Worm (Caenorhabditis elegans) whole organism, mixed stage, embryonic: Measurements from ENCODE around the gene col-84.

Experiments used
- ceh-39 ChIP-seq: fragments of 150-350 bp; optimal IDR thresholded peaks from 2 replicates; lab custom pipeline; 2014; ENCODE audit warnings: missing biosample characterization, missing genetic modification characterization
- ceh-43 ChIP-seq: fragments of 200-800 bp; sonication (Bioruptor generic); optimal IDR thresholded peaks from 2 replicates; lab custom pipeline; 2018; ENCODE audit warnings: mild to moderate bottlenecking, missing genetic modification characterization, moderate library complexity, missing compliant biosample characterization
- ces-1 ChIP-seq: fragments of 150-350 bp; optimal IDR thresholded peaks from 2 replicates; lab custom pipeline; 2014; ENCODE audit warnings: missing biosample characterization, missing genetic modification reagents, missing genetic modification characterization
- elt-3 ChIP-seq: fragments of 150-350 bp; optimal IDR thresholded peaks from 2 replicates; lab custom pipeline; 2014; ENCODE audit warnings: missing biosample characterization, missing genetic modification characterization
- lsy-2 ChIP-seq: fragments of 150-350 bp; optimal IDR thresholded peaks from 2 replicates; lab custom pipeline; 2014; ENCODE audit warnings: missing biosample characterization, missing genetic modification characterization
- mep-1 ChIP-seq: fragments of 150-350 bp; optimal IDR thresholded peaks from 2 replicates; lab custom pipeline; 2017; ENCODE audit warnings: missing biosample characterization, missing genetic modification reagents, missing genetic modification characterization, inconsistent platforms
- nhr-12 ChIP-seq: fragments of 150-350 bp; optimal IDR thresholded peaks from 2 replicates; lab custom pipeline; 2014; ENCODE audit warnings: missing biosample characterization, missing genetic modification characterization
- nhr-28 ChIP-seq: fragments of 150-350 bp; optimal IDR thresholded peaks from 2 replicates; lab custom pipeline; 2014; ENCODE audit warnings: missing biosample characterization, missing genetic modification characterization
- pha-4 ChIP-seq: fragments of 150-350 bp; optimal IDR thresholded peaks from 2 replicates; lab custom pipeline; 2018; ENCODE audit warnings: missing biosample characterization, missing genetic modification reagents, missing genetic modification characterization
- snpc-4 ChIP-seq: fragments of 150-350 bp; optimal IDR thresholded peaks from 2 replicates; lab custom pipeline; 2014; ENCODE audit warnings: missing biosample characterization, missing genetic modification characterization
- unc-62 ChIP-seq: fragments of 150-350 bp; optimal IDR thresholded peaks from 2 replicates; lab custom pipeline; 2014; ENCODE audit warnings: missing biosample characterization, missing genetic modification reagents, missing genetic modification characterization

DNA sequence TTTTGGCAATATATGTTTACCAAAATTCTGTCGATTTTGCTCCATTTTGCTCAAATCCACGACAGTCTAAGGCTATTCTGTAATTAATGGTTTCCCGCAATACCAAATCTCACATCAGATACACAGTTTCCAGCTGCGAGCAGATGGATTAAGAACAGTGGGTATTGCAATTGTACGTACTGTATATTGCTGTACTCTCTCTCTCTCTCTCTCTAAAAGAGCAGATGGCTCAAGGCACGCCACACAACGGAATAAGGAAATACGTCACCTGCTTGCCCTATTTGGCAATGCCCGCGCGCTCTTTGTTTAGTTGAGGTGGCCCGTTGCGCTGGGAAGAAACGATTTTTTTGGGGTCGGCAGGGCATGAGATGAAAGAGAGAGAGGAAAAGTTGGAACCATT lies 22.3 kb downstream of the col-84 start:
- TF ChIP-seq pha-4 (tag; lab: Kevin White, UChicago) = no peak
- TF ChIP-seq ces-1 = peak; percentile 14
- no peak for TF ChIP-seq lsy-2 (tag; lab: Kevin White, UChicago)
- TF ChIP-seq snpc-4 = no peak
- TF ChIP-seq mep-1 (tag; lab: Kevin White, UChicago) = no peak
- no peak for TF ChIP-seq ceh-43 (GFP tag; lab: Kevin White, UChicago)
- TF ChIP-seq nhr-28 (tag; lab: Kevin White, UChicago) = no peak
- TF ChIP-seq elt-3 (tag; lab: Kevin White, UChicago) = no peak
- TF ChIP-seq ceh-39 = peak; percentile 17
- TF ChIP-seq nhr-12 (tag; lab: Kevin White, UChicago) = no peak
- TF ChIP-seq unc-62 (GFP tag; lab: Kevin White, UChicago) = no peak
